Worm (Caenorhabditis elegans) whole organism, L1 larva: ENCODE results near the gene col-156.
A peak's percentile ranks its signal among the peaks of the same experiment; 100 is the strongest.

Experiments used
- C04F5.9 ChIP-seq: sonication (generic microtip); optimal IDR thresholded peaks from 2 replicates; lab custom pipeline; 2016; ENCODE audit warnings: missing genetic modification characterization, missing compliant biosample characterization
- F16B12.6 ChIP-seq: fragments of 150-350 bp; optimal IDR thresholded peaks from 2 replicates; lab custom pipeline; 2014; ENCODE audit warnings: missing biosample characterization, missing genetic modification characterization
- Y116A8C.19 ChIP-seq: sonication (generic microtip); optimal IDR thresholded peaks from 2 replicates; lab custom pipeline; 2016; ENCODE audit warnings: missing compliant biosample characterization, missing genetic modification characterization, borderline replicate concordance
- aha-1 ChIP-seq: fragments of 150-350 bp; optimal IDR thresholded peaks from 2 replicates; lab custom pipeline; 2014; ENCODE audit warnings: missing biosample characterization, missing genetic modification characterization
- blmp-1 ChIP-seq: fragments of 150-350 bp; optimal IDR thresholded peaks from 2 replicates; lab custom pipeline; 2014; ENCODE audit warnings: missing biosample characterization, missing genetic modification characterization
- ceh-8 ChIP-seq: fragments of 200-800 bp; sonication (Bioruptor generic); optimal IDR thresholded peaks from 2 replicates; lab custom pipeline; 2018; ENCODE audit warnings: mild to moderate bottlenecking, missing genetic modification characterization, moderate library complexity, missing compliant biosample characterization
- ceh-82 ChIP-seq, 3 experiments: fragments of 150-350 bp in 1 of 3; sonication (generic microtip) in 2 of 3; optimal IDR thresholded peaks; 2 replicates each; lab custom pipeline; 2014 to 2017; ENCODE audit warnings: missing biosample characterization in 3 of 3, missing genetic modification characterization in 3 of 3
- ceh-88 ChIP-seq: fragments of 200-800 bp; sonication (Bioruptor generic); IDR thresholded peaks from 2 replicates; pipeline ENCODE4 v1.3.6; 2022; ENCODE audit warnings: missing genetic modification characterization, missing compliant biosample characterization
- ceh-90 ChIP-seq: sonication (generic microtip); optimal IDR thresholded peaks from 2 replicates; lab custom pipeline; 2016; ENCODE audit warnings: missing genetic modification characterization, missing compliant biosample characterization
- dsc-1 ChIP-seq: sonication (generic microtip); optimal IDR thresholded peaks from 2 replicates; lab custom pipeline; 2016; ENCODE audit warnings: mild to moderate bottlenecking, missing genetic modification characterization, missing compliant biosample characterization
- efl-1 ChIP-seq, 4 experiments: fragments of 150-350 bp; optimal IDR thresholded peaks in 3 of 4; peaks in 1 of 4; 1 replicate in 1 of 4; 2 replicates in 3 of 4; lab custom pipeline; 2014; ENCODE audit warnings: missing biosample characterization in 2 of 4, missing genetic modification characterization in 2 of 4, missing genetic modification reagents in 2 of 4
- efl-3 ChIP-seq: fragments of 200-800 bp; sonication (Bioruptor generic); optimal IDR thresholded peaks from 2 replicates; lab custom pipeline; 2018; ENCODE audit warnings: mild to moderate bottlenecking, missing genetic modification characterization, missing compliant biosample characterization
- egl-27 ChIP-seq, 2 experiments: fragments of 150-350 bp in 1 of 2; sonication (generic microtip); optimal IDR thresholded peaks; 3 replicates each; lab custom pipeline; 2017 to 2018; ENCODE audit warnings: missing biosample characterization in 2 of 2, missing genetic modification characterization in 2 of 2, missing genetic modification reagents in 2 of 2
- elt-3 ChIP-seq, 6 experiments: fragments of 150-350 bp in 1 of 6; sonication (generic microtip); optimal IDR thresholded peaks; 2 replicates each; lab custom pipeline; 2017 to 2018; ENCODE audit warnings: missing biosample characterization in 6 of 6, missing genetic modification characterization in 6 of 6, inconsistent platforms in 1 of 6
- fkh-10 ChIP-seq: sonication (generic microtip); optimal IDR thresholded peaks from 2 replicates; lab custom pipeline; 2017; ENCODE audit warnings: missing biosample characterization, missing genetic modification reagents, missing genetic modification characterization
- grh-1 ChIP-seq: fragments of 200-800 bp; sonication (Bioruptor generic); IDR thresholded peaks from 2 replicates; pipeline ENCODE4 v1.3.6; 2022; ENCODE audit warnings: missing genetic modification reagents, missing genetic modification characterization, missing compliant biosample characterization
- irx-1 ChIP-seq: sonication (generic microtip); optimal IDR thresholded peaks from 2 replicates; lab custom pipeline; 2016; ENCODE audit warnings: missing genetic modification characterization, missing compliant biosample characterization
- lin-39 ChIP-seq: fragments of 150-350 bp; optimal IDR thresholded peaks from 2 replicates; lab custom pipeline; 2014; ENCODE audit warnings: missing biosample characterization, missing genetic modification reagents, missing genetic modification characterization
- lir-3 ChIP-seq: sonication (generic microtip); optimal IDR thresholded peaks from 2 replicates; lab custom pipeline; 2016; ENCODE audit warnings: mild to moderate bottlenecking, missing genetic modification characterization, moderate library complexity, missing compliant biosample characterization; ENCODE audit not compliant: poor library complexity
- mdl-1 ChIP-seq, 2 experiments: fragments of 150-350 bp; optimal IDR thresholded peaks; 2 replicates each; lab custom pipeline; 2014 to 2017; ENCODE audit warnings: missing biosample characterization in 2 of 2, missing genetic modification characterization in 2 of 2, inconsistent platforms in 1 of 2
- nhr-12 ChIP-seq: sonication (generic microtip); optimal IDR thresholded peaks from 2 replicates; lab custom pipeline; 2017; ENCODE audit warnings: missing biosample characterization, missing genetic modification characterization
- nhr-19 ChIP-seq: fragments of 200-800 bp; sonication (Bioruptor generic); conservative IDR thresholded peaks from 2 replicates; pipeline ENCODE4 v1.3.6; 2022; ENCODE audit warnings: missing genetic modification characterization, missing compliant biosample characterization
- nhr-20 ChIP-seq: sonication (generic microtip); optimal IDR thresholded peaks from 2 replicates; lab custom pipeline; 2016; ENCODE audit warnings: mild to moderate bottlenecking, missing genetic modification characterization, missing compliant biosample characterization
- nhr-237 ChIP-seq: fragments of 150-350 bp; optimal IDR thresholded peaks from 2 replicates; lab custom pipeline; 2014; ENCODE audit warnings: missing biosample characterization, missing genetic modification characterization
- nhr-28 ChIP-seq: fragments of 150-350 bp; optimal IDR thresholded peaks from 2 replicates; lab custom pipeline; 2014; ENCODE audit warnings: missing biosample characterization, missing genetic modification characterization
- nhr-76 ChIP-seq: sonication (generic microtip); optimal IDR thresholded peaks from 2 replicates; lab custom pipeline; 2017; ENCODE audit warnings: missing biosample characterization, missing genetic modification characterization
- nhr-85 ChIP-seq: sonication (generic microtip); peaks from one replicate; lab custom pipeline; 2016; ENCODE audit warnings: missing genetic modification characterization, inconsistent platforms, missing compliant biosample characterization
- nhr-90 ChIP-seq: sonication (generic microtip); optimal IDR thresholded peaks from 2 replicates; lab custom pipeline; 2016; ENCODE audit warnings: mild to moderate bottlenecking, missing genetic modification characterization, missing compliant biosample characterization; ENCODE audit not compliant: poor library complexity
- pqm-1 ChIP-seq: sonication (generic microtip); optimal IDR thresholded peaks from 3 replicates; lab custom pipeline; 2017; ENCODE audit warnings: missing biosample characterization, missing genetic modification characterization
- rnt-1 ChIP-seq: sonication (generic microtip); optimal IDR thresholded peaks from 2 replicates; lab custom pipeline; 2016; ENCODE audit warnings: mild to moderate bottlenecking, missing genetic modification characterization, moderate library complexity, missing compliant biosample characterization
- sptf-1 ChIP-seq: fragments of 150-350 bp; optimal IDR thresholded peaks from 2 replicates; lab custom pipeline; 2014; ENCODE audit warnings: missing biosample characterization, missing genetic modification characterization
- sup-37 ChIP-seq: fragments of 200-800 bp; sonication (Bioruptor generic); optimal IDR thresholded peaks from 2 replicates; lab custom pipeline; 2018; ENCODE audit warnings: mild to moderate bottlenecking, missing genetic modification characterization, missing compliant biosample characterization
- unc-130 ChIP-seq: fragments of 150-350 bp; optimal IDR thresholded peaks from 2 replicates; lab custom pipeline; 2017; ENCODE audit warnings: missing biosample characterization, missing genetic modification characterization, inconsistent platforms
- unc-30 ChIP-seq: sonication (generic microtip); optimal IDR thresholded peaks from 2 replicates; lab custom pipeline; 2017; ENCODE audit warnings: missing biosample characterization, missing genetic modification characterization
- unc-62 ChIP-seq: fragments of 150-350 bp; optimal IDR thresholded peaks from 2 replicates; lab custom pipeline; 2014; ENCODE audit warnings: missing biosample characterization, missing genetic modification reagents, missing genetic modification characterization
- ztf-4 ChIP-seq: fragments of 150-350 bp; optimal IDR thresholded peaks from 2 replicates; lab custom pipeline; 2014; ENCODE audit warnings: missing biosample characterization, missing genetic modification characterization

The col-156 gene

DNA sequence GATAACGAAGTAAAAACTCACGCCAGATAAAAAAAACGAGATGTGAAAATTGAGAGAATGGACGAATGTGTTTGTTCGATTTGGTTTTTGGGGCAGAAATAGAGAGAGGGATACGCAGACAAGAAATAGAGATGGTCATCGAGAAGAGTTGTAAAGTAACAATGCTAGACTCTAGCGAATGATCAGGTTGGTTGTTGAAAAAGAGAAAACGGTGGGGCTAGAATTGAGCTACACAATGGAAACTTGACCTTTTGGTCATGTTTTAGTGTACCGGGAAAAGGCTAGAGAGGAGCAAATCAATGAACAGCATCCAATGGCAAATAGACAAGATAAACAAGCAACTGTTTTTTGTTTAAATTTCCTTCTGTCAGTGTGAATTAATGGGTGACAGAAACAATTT, 40.2 kb upstream of the col-156 start, which contains the start of gene dhs-19:
Gene dhs-19, minus strand, starts transcription at position 101 of the 400 bp plus-strand sequence.
- TF ChIP-seq elt-3 (tag; optimal IDR thresholded peaks at IDR 0.05; lab: Kevin White, UChicago) (no peak), pqm-1 (tag; lab: Kevin White, UChicago) (no peak), nhr-20 (tag; lab: Kevin White, UChicago) (peak; percentile 21), rnt-1 (tag; lab: Kevin White, UChicago) (peak; percentile 20), blmp-1 (peak; percentile 18)

- TF ChIP-seq C04F5.9 (tag; lab: Kevin White, UChicago) (no peak), lin-39 (tag; lab: Kevin White, UChicago) (no peak), ceh-82 (tag; optimal IDR thresholded peaks at IDR 0.05; lab: Kevin White, UChicago) (no peak), nhr-76 (no peak), lir-3 (tag; lab: Kevin White, UChicago) (no peak), dsc-1 (tag; lab: Kevin White, UChicago) (no peak), nhr-19 (GFP tag; lab: Robert Waterston, UW) (no peak), unc-30 (tag; lab: Kevin White, UChicago) (no peak), blmp-1 (no peak), nhr-20 (tag; lab: Kevin White, UChicago) (no peak), ceh-90 (tag; lab: Kevin White, UChicago) (no peak), sptf-1 (tag; lab: Kevin White, UChicago) (no peak), nhr-90 (tag; lab: Kevin White, UChicago) (no peak)
- TF ChIP-seq, all 84 proteins: peak for 0
Measured at ce11 chrV:11488288-11488687, 38.1 kb upstream of the col-156 start.

DNA sequence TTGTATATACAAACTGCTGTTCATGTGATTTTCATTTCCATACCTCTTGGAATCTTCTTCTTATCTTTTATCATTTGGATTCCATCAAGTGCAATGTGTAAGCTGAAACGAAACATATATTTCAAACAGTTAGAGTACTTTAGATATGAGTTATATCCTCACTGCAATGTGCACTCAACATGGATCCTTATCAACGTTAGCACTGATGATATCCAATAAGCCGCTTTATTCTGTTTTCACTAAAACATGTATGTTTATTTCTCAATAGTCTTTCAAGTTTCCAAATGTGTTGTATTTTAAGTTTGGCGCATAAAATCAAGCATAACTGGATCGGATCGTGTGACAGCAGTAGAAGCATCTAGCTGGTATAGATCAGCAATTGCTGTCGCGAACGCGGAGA, 36.5 kb upstream of the col-156 start, which contains the start of gene T11F9.10:
Gene T11F9.10, plus strand, starts transcription at position 301 of the 400 bp plus-strand sequence.
- no peak for TF ChIP-seq ceh-8 (GFP tag; lab: Kevin White, UChicago)
- no peak for TF ChIP-seq nhr-90 (tag; lab: Kevin White, UChicago)
- no peak for TF ChIP-seq sup-37 (GFP tag; lab: Kevin White, UChicago)

ce11 chrV:11485558-11485957, 35.4 kb upstream of the col-156 start, which contains the start of gene srh-1:
srh-1 (plus strand) TSS chrV:11485858.
- TF ChIP-seq efl-1 (optimal IDR thresholded peaks at IDR 0.05; lab: Kevin White, UChicago) (no peak), efl-1 (GFP tag; optimal IDR thresholded peaks at IDR 0.05 in 1 of 2; lab: Kevin White, UChicago) (no peak), efl-3 (GFP tag; lab: Kevin White, UChicago) (no peak), Y116A8C.19 (no peak), nhr-85 (no peak), unc-30 (tag; lab: Kevin White, UChicago) (no peak), ztf-4 (tag; lab: Kevin White, UChicago) (no peak), fkh-10 (GFP tag; lab: Kevin White, UChicago) (no peak), irx-1 (tag; lab: Kevin White, UChicago) (no peak), F16B12.6 (no peak), aha-1 (tag; lab: Kevin White, UChicago) (no peak), egl-27 (tag; optimal IDR thresholded peaks at IDR 0.05; lab: Kevin White, UChicago) (no peak), mdl-1 (tag; optimal IDR thresholded peaks at IDR 0.05; lab: Kevin White, UChicago) (no peak), unc-130 (tag; lab: Kevin White, UChicago) (no peak), ceh-88 (no peak), nhr-237 (tag; lab: Kevin White, UChicago) (no peak), nhr-12 (tag; lab: Kevin White, UChicago) (no peak), grh-1 (no peak), nhr-28 (tag; lab: Kevin White, UChicago) (no peak), unc-62 (GFP tag; lab: Kevin White, UChicago) (no peak), rnt-1 (tag; lab: Kevin White, UChicago) (no peak)
